Worm (Caenorhabditis elegans): ENCODE measurements around the gene srg-3.

Gene srg-3

DNA sequence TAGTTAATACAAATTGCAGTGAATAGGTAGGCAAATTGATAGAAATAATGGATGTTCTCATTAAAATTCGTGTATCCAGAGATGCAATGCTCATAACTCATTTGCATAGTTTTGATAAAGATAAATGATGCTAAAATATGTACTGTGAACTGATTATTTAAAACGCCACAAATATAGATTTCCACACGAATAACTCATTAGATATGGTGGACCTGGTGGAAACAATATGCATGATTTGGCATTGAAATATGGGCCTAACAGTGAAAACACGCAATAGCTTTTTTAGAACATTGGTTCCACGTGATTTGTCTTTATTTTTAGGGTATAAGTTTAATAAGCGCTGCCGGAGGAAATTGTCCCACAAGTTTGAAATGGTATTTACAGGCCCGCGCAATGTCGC is at the start of gene srg-3:
TSS of gene srg-3 (minus strand) at position 101 of the 400 bp plus-strand sequence.
- TF ChIP-seq arid-1 (GFP tag; conservative IDR thresholded peaks at IDR 0.05): no peak
- TF ChIP-seq saeg-2 (GFP tag; IDR thresholded peaks at IDR 0.05): no peak
- no peak for TF ChIP-seq lin-13 (GFP tag; optimal IDR thresholded peaks at IDR 0.05)
- no peak for TF ChIP-seq mdl-1 (tag; optimal IDR thresholded peaks at IDR 0.05)
- TF ChIP-seq rbr-2 (tag; optimal IDR thresholded peaks at IDR 0.05): no peak
- TF ChIP-seq unc-62 (GFP tag; optimal IDR thresholded peaks at IDR 0.05 in 1 of 2): peak in 1 of 2 experiments; percentile 47
- no peak for TF ChIP-seq unc-62 (tag; optimal IDR thresholded peaks at IDR 0.05)
- TF ChIP-seq F49E8.2 (tag; optimal IDR thresholded peaks at IDR 0.05; ENCODE audit: borderline replicate concordance): no peak
- TF ChIP-seq dmd-8 (GFP tag; IDR thresholded peaks at IDR 0.05): no peak
- TF ChIP-seq php-3 (GFP tag; IDR thresholded peaks at IDR 0.05): no peak
- TF ChIP-seq ctbp-1 (GFP tag; IDR thresholded peaks at IDR 0.05): no peak
- peak; percentile 33 for TF ChIP-seq aha-1 (tag)
- no peak for TF ChIP-seq daf-19 (GFP tag; conservative IDR thresholded peaks at IDR 0.05)
- TF ChIP-seq set-16 (GFP tag; IDR thresholded peaks at IDR 0.05): no peak
- TF ChIP-seq pha-4 (GFP tag; IDR thresholded peaks at IDR 0.05): no peak
- no peak for TF ChIP-seq pha-4 (tag; optimal IDR thresholded peaks at IDR 0.05)

DNA sequence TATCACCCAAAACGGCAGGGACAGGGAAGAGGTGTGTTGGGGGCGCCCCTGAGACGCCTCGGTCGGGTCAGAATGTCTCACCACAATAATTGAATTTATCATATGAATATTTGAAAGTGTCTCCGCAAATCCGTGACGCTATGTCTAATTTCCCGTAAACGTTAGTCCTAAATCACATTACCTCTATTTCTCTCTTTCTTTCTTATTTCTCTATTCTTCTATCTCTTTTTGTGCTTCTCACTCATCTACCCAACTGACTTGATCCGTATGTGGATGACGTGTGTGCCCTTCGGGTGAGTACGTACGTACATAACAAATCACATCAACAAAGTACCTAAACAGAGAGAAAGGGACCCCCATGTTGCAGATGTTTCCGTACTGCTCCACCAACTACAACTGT is 47.2 kb upstream of the srg-3 start:
- TF ChIP-seq fkh-10 (GFP tag; optimal IDR thresholded peaks at IDR 0.05) (peak; percentile 92), hlh-30 (tag; optimal IDR thresholded peaks at IDR 0.05; ENCODE audit: insufficient read depth) (no peak), ces-1 (GFP tag; optimal IDR thresholded peaks at IDR 0.05) (peak; percentile 93), snpc-4 (tag; optimal IDR thresholded peaks at IDR 0.05) (no peak), lin-1 (GFP tag; IDR thresholded peaks at IDR 0.05) (no peak), Y5F2A.4 (GFP tag; optimal IDR thresholded peaks at IDR 0.05) (no peak), unc-62 (GFP tag; optimal IDR thresholded peaks at IDR 0.05 in 1 of 2) (peak in 1 of 2 experiments; percentile 8), unc-62 (tag; optimal IDR thresholded peaks at IDR 0.05) (no peak), pqm-1 (tag; optimal IDR thresholded peaks at IDR 0.05) (no peak), vab-7 (GFP tag; IDR thresholded peaks at IDR 0.05) (no peak), D1046.2 (GFP tag; IDR thresholded peaks at IDR 0.05) (no peak), ctbp-1 (GFP tag; IDR thresholded peaks at IDR 0.05) (peak; percentile 64; the same call in 1 of the 2 replicates), gei-8 (GFP tag; optimal IDR thresholded peaks at IDR 0.05) (no peak), ceh-20 (GFP tag; IDR thresholded peaks at IDR 0.05) (no peak), mdt-29 (GFP tag; IDR thresholded peaks at IDR 0.05) (no peak), nhr-10 (tag; optimal IDR thresholded peaks at IDR 0.05) (no peak), ZK546.5 (tag; optimal IDR thresholded peaks at IDR 0.05) (no peak), hlh-11 (tag; optimal IDR thresholded peaks at IDR 0.05) (no peak), T26A8.4 (GFP tag; IDR thresholded peaks at IDR 0.05) (no peak), nhr-6 (tag; optimal IDR thresholded peaks at IDR 0.05) (no peak), tag-97 (GFP tag; IDR thresholded peaks at IDR 0.05) (no peak), hif-1 (tag; optimal IDR thresholded peaks at IDR 0.05) (no peak), zfp-2 (tag; optimal IDR thresholded peaks at IDR 0.05) (no peak), unc-39 (tag; optimal IDR thresholded peaks at IDR 0.05) (no peak), nhr-25 (tag; optimal IDR thresholded peaks at IDR 0.05; ENCODE audit: borderline replicate concordance, insufficient read depth) (no peak), ztf-7 (tag; optimal IDR thresholded peaks at IDR 0.05) (no peak), duxl-1 (tag; optimal IDR thresholded peaks at IDR 0.05; ENCODE audit: poor library complexity) (no peak)

DNA sequence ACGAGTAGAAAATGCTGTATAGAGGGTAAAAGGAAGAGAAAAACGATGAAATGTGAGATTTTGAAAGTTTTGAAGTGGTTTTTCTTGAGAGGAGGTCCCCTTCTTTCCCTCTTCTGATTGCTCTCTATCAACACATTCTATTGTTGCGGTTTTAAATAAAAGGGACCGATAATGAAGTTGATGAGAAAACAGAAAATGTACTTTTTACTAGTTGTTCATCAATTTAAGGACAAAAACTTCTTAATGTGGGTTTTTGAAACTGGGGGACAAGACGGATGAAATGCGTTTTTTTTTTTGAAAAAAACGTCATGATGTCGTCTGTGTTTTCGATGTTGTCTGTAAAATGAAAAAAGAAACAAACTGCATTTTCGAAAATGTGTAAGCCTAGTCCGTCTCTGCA is 46.6 kb upstream of the srg-3 start:
- no peak for TF ChIP-seq daf-19 (GFP tag; conservative IDR thresholded peaks at IDR 0.05)
- peak; percentile 93 for TF ChIP-seq aha-1 (tag)
- TF ChIP-seq jun-1 (tag; optimal IDR thresholded peaks at IDR 0.05): no peak
- no peak for TF ChIP-seq nhr-48 (tag; optimal IDR thresholded peaks at IDR 0.05)
- no peak for TF ChIP-seq madf-5 (GFP tag; IDR thresholded peaks at IDR 0.05)
- no peak for TF ChIP-seq hif-1 (tag; optimal IDR thresholded peaks at IDR 0.05)
- TF ChIP-seq nhr-237 (tag; optimal IDR thresholded peaks at IDR 0.05): no peak

All from whole organism, L4 larva.